Fruit fly (Drosophila melanogaster): ENCODE results near the gene CG13692.

Gene CG13692

DNA sequence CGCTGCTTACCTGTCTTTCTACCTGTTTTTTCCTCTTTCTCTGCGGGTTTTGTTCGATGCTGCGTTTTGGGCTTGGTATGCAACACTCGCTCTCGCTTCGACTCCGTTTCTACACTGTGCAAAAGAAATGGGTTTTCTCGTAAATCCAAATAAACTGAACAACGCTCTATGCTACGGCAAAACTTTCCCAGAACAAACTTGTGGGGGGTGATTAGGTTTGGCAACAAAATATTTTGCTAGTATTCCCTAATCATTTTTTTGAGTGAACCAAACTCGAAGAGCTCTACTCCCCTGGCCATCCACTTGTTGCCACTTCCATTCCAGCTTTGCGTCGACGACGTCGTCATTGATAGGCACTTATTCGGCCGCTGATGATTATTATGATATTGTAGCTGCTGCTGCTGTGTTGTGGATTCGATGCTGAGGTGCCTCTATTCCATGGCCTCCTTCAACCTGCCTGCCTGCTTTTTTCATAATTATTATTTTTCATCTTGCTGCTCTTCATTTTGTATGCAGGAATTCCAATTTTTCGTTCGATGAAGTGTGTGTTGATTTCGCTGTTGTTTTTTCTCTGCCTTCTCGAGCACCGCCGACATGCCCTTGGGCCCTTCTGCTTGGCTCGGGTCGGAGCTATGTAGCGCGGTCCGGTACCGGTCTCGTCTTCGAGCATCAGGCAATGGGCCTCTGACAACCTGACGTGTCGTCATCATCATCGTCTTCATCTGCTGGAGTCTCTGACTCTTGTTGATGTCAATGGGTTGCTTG lies 20.5 kb downstream of the CG13692 start (continued):
- TF ChIP-seq CG9876 (GFP tag; optimal IDR thresholded peaks at IDR 0.05) (peak; percentile 71), CG12155 (GFP tag; optimal IDR thresholded peaks at IDR 0.05) (peak; percentile 48), az2 (GFP tag; optimal IDR thresholded peaks at IDR 0.05) (peak; percentile 86), Xrp1 (GFP tag; IDR thresholded peaks at IDR 0.05) (peak; percentile 93), usp (GFP tag; optimal IDR thresholded peaks at IDR 0.05) (no peak), GATAe (GFP tag; conservative IDR thresholded peaks at IDR 0.05) (no peak), CG17802 (tag; optimal IDR thresholded peaks at IDR 0.05) (peak; percentile 72), CG16815 (GFP tag; optimal IDR thresholded peaks at IDR 0.05) (peak; percentile 78), CG12299 (tag; optimal IDR thresholded peaks at IDR 0.05) (peak; percentile 10), CG18599 (GFP tag; optimal IDR thresholded peaks at IDR 0.05) (peak; percentile 69), Atf-2 (GFP tag; optimal IDR thresholded peaks at IDR 0.05) (peak; percentile 85), dm (GFP tag; optimal IDR thresholded peaks at IDR 0.05) (peak; percentile 68), MBD-R2 (GFP tag; IDR thresholded peaks at IDR 0.05) (peak; percentile 33; the same call in 1 of the 2 replicates), CG13123 (GFP tag; optimal IDR thresholded peaks at IDR 0.05) (peak; percentile 63), seq (GFP tag; IDR thresholded peaks at IDR 0.05) (peak; percentile 74), CG12071 (GFP tag; optimal IDR thresholded peaks at IDR 0.05) (peak; percentile 73), Trl (optimal IDR thresholded peaks at IDR 0.05) (no peak), Trl (GFP tag; optimal IDR thresholded peaks at IDR 0.05) (peak; percentile 86), ssp (GFP tag; IDR thresholded peaks at IDR 0.05) (peak; percentile 70), ftz-f1 (GFP tag; optimal IDR thresholded peaks at IDR 0.05) (peak; percentile 20), CG15073 (GFP tag; optimal IDR thresholded peaks at IDR 0.05) (peak; percentile 29), BtbVII (GFP tag; optimal IDR thresholded peaks at IDR 0.05) (peak; percentile 27), Lpt (GFP tag; optimal IDR thresholded peaks at IDR 0.05) (no peak), Vsx1 (GFP tag; optimal IDR thresholded peaks at IDR 0.05) (peak; percentile 59), tll (GFP tag; optimal IDR thresholded peaks at IDR 0.05) (no peak), Myb (GFP tag; optimal IDR thresholded peaks at IDR 0.05) (peak; percentile 58), Hand (GFP tag; optimal IDR thresholded peaks at IDR 0.05) (no peak), Mad (GFP tag; optimal IDR thresholded peaks at IDR 0.05) (peak; percentile 77), CG6683 (GFP tag; optimal IDR thresholded peaks at IDR 0.05) (no peak), Optix (GFP tag; IDR thresholded peaks at IDR 0.05) (peak; percentile 92), dati (GFP tag; IDR thresholded peaks at IDR 0.05) (peak; percentile 79), CG4282 (GFP tag; optimal IDR thresholded peaks at IDR 0.05) (peak; percentile 50), cwo (GFP tag; optimal IDR thresholded peaks at IDR 0.05) (peak; percentile 44), CG6175 (GFP tag; IDR thresholded peaks at IDR 0.05) (peak; percentile 11; the same call in 1 of the 3 replicates), CG31441 (GFP tag; IDR thresholded peaks at IDR 0.05) (peak; percentile 87), Ravus (GFP tag; IDR thresholded peaks at IDR 0.05) (no peak), CG2120 (GFP tag; optimal IDR thresholded peaks at IDR 0.05) (no peak), CG2116 (GFP tag; optimal IDR thresholded peaks at IDR 0.05) (peak; percentile 44), sr (GFP tag; IDR thresholded peaks at IDR 0.05) (peak; percentile 81), kni (GFP tag; optimal IDR thresholded peaks at IDR 0.05) (peak; percentile 10), Neu2 (GFP tag; optimal IDR thresholded peaks at IDR 0.05; ENCODE audit: borderline replicate concordance) (no peak), dpn (GFP tag; optimal IDR thresholded peaks at IDR 0.05) (peak; percentile 74 to 84), Hr51 (GFP tag; optimal IDR thresholded peaks at IDR 0.05) (peak in 1 of 2 experiments; percentile 68), Dip3 (GFP tag; optimal IDR thresholded peaks at IDR 0.05) (peak; percentile 17), Gsc (GFP tag; IDR thresholded peaks at IDR 0.05) (peak; percentile 82), maf-S (GFP tag; optimal IDR thresholded peaks at IDR 0.05) (peak; percentile 67), fu2 (GFP tag; optimal IDR thresholded peaks at IDR 0.05) (peak; percentile 58), CG4820 (GFP tag; optimal IDR thresholded peaks at IDR 0.05) (peak; percentile 74), ken (GFP tag; IDR thresholded peaks at IDR 0.05) (peak; percentile 91), CG16813 (GFP tag; IDR thresholded peaks at IDR 0.05; ENCODE audit: partially characterized antibody) (no peak)

Data from whole organism, embryonic.